Worm (Caenorhabditis elegans) whole organism, early embryonic: ENCODE results near the gene math-13.

Experiments used
- B0310.2 ChIP-seq: sonication (generic microtip); optimal IDR thresholded peaks from 2 replicates; lab custom pipeline; 2016; ENCODE audit warnings: mild to moderate bottlenecking, missing genetic modification characterization, missing compliant biosample characterization
- F13C5.2 ChIP-seq: sonication (generic microtip); optimal IDR thresholded peaks from 2 replicates; lab custom pipeline; 2017; ENCODE audit warnings: mild to moderate bottlenecking, missing genetic modification characterization, inconsistent platforms, missing compliant biosample characterization
- aly-1 ChIP-seq: sonication (generic microtip); optimal IDR thresholded peaks from 2 replicates; lab custom pipeline; 2016; ENCODE audit warnings: missing genetic modification characterization, missing compliant biosample characterization
- ama-1 ChIP-seq: fragments of 150-350 bp; optimal IDR thresholded peaks from 2 replicates; lab custom pipeline; 2014
- ceh-13 ChIP-seq: fragments of 200-800 bp; sonication (Bioruptor generic); optimal IDR thresholded peaks from 2 replicates; lab custom pipeline; 2018; ENCODE audit warnings: mild to moderate bottlenecking, missing genetic modification characterization, missing compliant biosample characterization
- ceh-36 ChIP-seq: sonication (generic microtip); optimal IDR thresholded peaks from 2 replicates; lab custom pipeline; 2016; ENCODE audit warnings: missing genetic modification characterization, inconsistent platforms, missing compliant biosample characterization
- ets-7 ChIP-seq: sonication (generic microtip); optimal IDR thresholded peaks from 2 replicates; lab custom pipeline; 2016; ENCODE audit warnings: missing genotype, missing genetic modification characterization, missing compliant biosample characterization
- flt-1 ChIP-seq: fragments of 200-800 bp; sonication (Bioruptor generic); IDR thresholded peaks from 2 replicates; pipeline ENCODE4 v1.3.6; 2022; ENCODE audit warnings: missing genetic modification characterization, missing compliant biosample characterization
- hmbx-1 ChIP-seq: sonication (generic microtip); optimal IDR thresholded peaks from 2 replicates; lab custom pipeline; 2016; ENCODE audit warnings: mild to moderate bottlenecking, missing genetic modification characterization, missing compliant biosample characterization
- hmg-4 ChIP-seq: fragments of 200-800 bp; sonication (Bioruptor generic); optimal IDR thresholded peaks from 2 replicates; lab custom pipeline; 2018; ENCODE audit warnings: mild to moderate bottlenecking, missing genetic modification characterization, missing compliant biosample characterization
- hnd-1 ChIP-seq: sonication (generic microtip); optimal IDR thresholded peaks from 2 replicates; lab custom pipeline; 2016; ENCODE audit warnings: missing genetic modification characterization, missing compliant biosample characterization
- pes-1 ChIP-seq: fragments of 200-800 bp; sonication (Bioruptor generic); IDR thresholded peaks from 2 replicates; pipeline ENCODE4 v1.3.6; 2022; ENCODE audit warnings: missing genetic modification reagents, missing genetic modification characterization, missing compliant biosample characterization
- scrt-1 ChIP-seq: fragments of 200-800 bp; sonication (Bioruptor generic); IDR thresholded peaks from 2 replicates; pipeline ENCODE4 v1.3.6; 2022; ENCODE audit warnings: missing genetic modification characterization, missing compliant biosample characterization
- sea-1 ChIP-seq: fragments of 200-800 bp; sonication (Bioruptor generic); conservative IDR thresholded peaks from 2 replicates; pipeline ENCODE4 v1.3.6; 2022; ENCODE audit warnings: missing genetic modification characterization, missing compliant biosample characterization
- tbx-11 ChIP-seq: fragments of 200-800 bp; sonication (Bioruptor generic); IDR thresholded peaks from 2 replicates; pipeline ENCODE4 v1.3.6; 2022; ENCODE audit warnings: missing genetic modification characterization, missing compliant biosample characterization
- tbx-37 ChIP-seq: fragments of 200-800 bp; sonication (Bioruptor generic); conservative IDR thresholded peaks from 2 replicates; pipeline ENCODE4 v1.3.6; 2022; ENCODE audit warnings: missing genetic modification reagents, missing genetic modification characterization, missing compliant biosample characterization
- tra-4 ChIP-seq: sonication (generic microtip); optimal IDR thresholded peaks from 2 replicates; lab custom pipeline; 2017; ENCODE audit warnings: missing genetic modification characterization, missing compliant biosample characterization

math-13 gene

ce11 chrII:1875658-1876057 lies at the start of gene math-13:
Gene math-13 (plus strand): TSS chrII:1875958.
- TF ChIP-seq ceh-36 (tag; lab: Kevin White, UChicago) (no peak), tbx-11 (GFP tag; lab: Robert Waterston, UW) (no peak), ets-7 (tag; lab: Kevin White, UChicago) (no peak), flt-1 (GFP tag; lab: Robert Waterston, UW) (no peak), hmg-4 (GFP tag; lab: Kevin White, UChicago) (no peak), tbx-37 (GFP tag; lab: Robert Waterston, UW) (no peak), B0310.2 (tag; lab: Kevin White, UChicago) (no peak), ama-1 (no peak), hmbx-1 (tag; lab: Kevin White, UChicago) (no peak), scrt-1 (GFP tag; lab: Robert Waterston, UW) (no peak), F13C5.2 (tag; lab: Kevin White, UChicago) (no peak), tra-4 (tag; lab: Kevin White, UChicago) (no peak), hnd-1 (no peak), aly-1 (no peak), ceh-13 (GFP tag; lab: Kevin White, UChicago) (no peak), pes-1 (GFP tag; lab: Robert Waterston, UW) (no peak)

ce11 chrII:1830182-1830682 lies 45.5 kb upstream of the math-13 start, which contains the start of gene math-40:
Gene math-40 (plus strand): TSS chrII:1830632.
- no peak for TF ChIP-seq ama-1
- no peak for TF ChIP-seq F13C5.2 (tag; lab: Kevin White, UChicago)
- TF ChIP-seq hmg-4 (GFP tag; lab: Kevin White, UChicago) = no peak
- TF ChIP-seq ceh-13 (GFP tag; lab: Kevin White, UChicago) = no peak
- no peak for TF ChIP-seq tbx-37 (GFP tag; lab: Robert Waterston, UW)

- TF ChIP-seq ets-7 (tag; lab: Kevin White, UChicago) = no peak
- TF ChIP-seq tbx-11 (GFP tag; lab: Robert Waterston, UW) = no peak
- no peak for TF ChIP-seq hmbx-1 (tag; lab: Kevin White, UChicago)
- no peak for TF ChIP-seq scrt-1 (GFP tag; lab: Robert Waterston, UW)
- TF ChIP-seq ceh-36 (tag; lab: Kevin White, UChicago) = no peak
- no peak for TF ChIP-seq tra-4 (tag; lab: Kevin White, UChicago)
- no peak for TF ChIP-seq pes-1 (GFP tag; lab: Robert Waterston, UW)
- no peak for TF ChIP-seq sea-1 (GFP tag; lab: Robert Waterston, UW)
- TF ChIP-seq hmg-4 (GFP tag; lab: Kevin White, UChicago) = no peak
- TF ChIP-seq F13C5.2 (tag; lab: Kevin White, UChicago) = no peak
- TF ChIP-seq ceh-13 (GFP tag; lab: Kevin White, UChicago) = no peak
- TF ChIP-seq B0310.2 (tag; lab: Kevin White, UChicago) = no peak
- TF ChIP-seq flt-1 (GFP tag; lab: Robert Waterston, UW) = no peak
- no peak for TF ChIP-seq tbx-37 (GFP tag; lab: Robert Waterston, UW)
- no peak for TF ChIP-seq ama-1
- no peak for TF ChIP-seq hnd-1
Observed at ce11 chrII:1831883-1832388, 43.8 kb upstream of the math-13 start, which contains the start of gene math-39. Gene math-39 (plus strand): TSS chrII:1832338.

ce11 chrII:1836204-1836603 lies 39.6 kb upstream of the math-13 start, which contains the start of gene T08E11.1:
Gene T08E11.1 (plus strand): TSS chrII:1836504.
- TF ChIP-seq aly-1 = no peak
- no peak for TF ChIP-seq ceh-36 (tag; lab: Kevin White, UChicago)
- no peak for TF ChIP-seq tbx-37 (GFP tag; lab: Robert Waterston, UW)
- no peak for TF ChIP-seq hmg-4 (GFP tag; lab: Kevin White, UChicago)
- TF ChIP-seq F13C5.2 (tag; lab: Kevin White, UChicago) = no peak
- no peak for TF ChIP-seq ama-1
- TF ChIP-seq hmbx-1 (tag; lab: Kevin White, UChicago) = no peak
- no peak for TF ChIP-seq flt-1 (GFP tag; lab: Robert Waterston, UW)
- no peak for TF ChIP-seq sea-1 (GFP tag; lab: Robert Waterston, UW)
- no peak for TF ChIP-seq tbx-11 (GFP tag; lab: Robert Waterston, UW)
- no peak for TF ChIP-seq tra-4 (tag; lab: Kevin White, UChicago)
- no peak for TF ChIP-seq ets-7 (tag; lab: Kevin White, UChicago)

ce11 chrII:1842894-1843293 lies 32.9 kb upstream of the math-13 start, which contains the start of the genes C52E2.5 and C52E2.4:
Gene C52E2.5 (minus strand): TSS chrII:1842936.
Gene C52E2.4 (plus strand): TSS chrII:1843145.
- no peak for TF ChIP-seq F13C5.2 (tag; lab: Kevin White, UChicago)
- no peak for TF ChIP-seq scrt-1 (GFP tag; lab: Robert Waterston, UW)
- no peak for TF ChIP-seq tra-4 (tag; lab: Kevin White, UChicago)
- no peak for TF ChIP-seq hnd-1
- no peak for TF ChIP-seq hmg-4 (GFP tag; lab: Kevin White, UChicago)

- no peak for TF ChIP-seq scrt-1 (GFP tag; lab: Robert Waterston, UW)
- no peak for TF ChIP-seq ama-1
- TF ChIP-seq aly-1 = no peak
- no peak for TF ChIP-seq pes-1 (GFP tag; lab: Robert Waterston, UW)
- TF ChIP-seq B0310.2 (tag; lab: Kevin White, UChicago) = no peak
- TF ChIP-seq hnd-1 = no peak
- no peak for TF ChIP-seq tbx-11 (GFP tag; lab: Robert Waterston, UW)
Observed at ce11 chrII:1844552-1844951, 31.2 kb upstream of the math-13 start.

ce11 chrII:1848109-1848508 lies 27.6 kb upstream of the math-13 start, which contains the start of gene fbxb-97:
Gene fbxb-97 (minus strand): TSS chrII:1848161.
- TF ChIP-seq ama-1 = no peak
- no peak for TF ChIP-seq flt-1 (GFP tag; lab: Robert Waterston, UW)
- TF ChIP-seq F13C5.2 (tag; lab: Kevin White, UChicago) = no peak
- TF ChIP-seq ets-7 (tag; lab: Kevin White, UChicago) = no peak
- no peak for TF ChIP-seq tra-4 (tag; lab: Kevin White, UChicago)
- no peak for TF ChIP-seq ceh-13 (GFP tag; lab: Kevin White, UChicago)
- no peak for TF ChIP-seq B0310.2 (tag; lab: Kevin White, UChicago)
- no peak for TF ChIP-seq sea-1 (GFP tag; lab: Robert Waterston, UW)
- no peak for TF ChIP-seq ceh-36 (tag; lab: Kevin White, UChicago)
- TF ChIP-seq aly-1 = no peak
- no peak for TF ChIP-seq hmbx-1 (tag; lab: Kevin White, UChicago)
- no peak for TF ChIP-seq hmg-4 (GFP tag; lab: Kevin White, UChicago)
- TF ChIP-seq hnd-1 = no peak
- no peak for TF ChIP-seq pes-1 (GFP tag; lab: Robert Waterston, UW)
- TF ChIP-seq tbx-11 (GFP tag; lab: Robert Waterston, UW) = no peak
